Worm (Caenorhabditis elegans) whole organism, L2 larva: Measurements from ENCODE around the gene F22F7.11.

Source experiments
- lin-13 ChIP-seq: fragments of 150-350 bp; optimal IDR thresholded peaks from 2 replicates; lab custom pipeline; 2014; ENCODE audit warnings: missing biosample characterization, missing genetic modification reagents, missing genetic modification characterization
- mbf-1 ChIP-seq: sonication (generic microtip); optimal IDR thresholded peaks from 2 replicates; lab custom pipeline; 2017; ENCODE audit warnings: missing biosample characterization, missing genetic modification characterization
- nhr-21 ChIP-seq: fragments of 150-350 bp; optimal IDR thresholded peaks from 2 replicates; lab custom pipeline; 2014; ENCODE audit warnings: missing biosample characterization, missing genetic modification characterization
- nhr-23 ChIP-seq: fragments of 150-350 bp; optimal IDR thresholded peaks from 2 replicates; lab custom pipeline; 2014; ENCODE audit warnings: missing biosample characterization, missing genetic modification reagents, missing genetic modification characterization
- unc-62 ChIP-seq: fragments of 150-350 bp; optimal IDR thresholded peaks from 2 replicates; lab custom pipeline; 2014; ENCODE audit warnings: missing biosample characterization, missing genetic modification reagents, missing genetic modification characterization
- ztf-4 ChIP-seq: fragments of 150-350 bp; optimal IDR thresholded peaks from 2 replicates; lab custom pipeline; 2014; ENCODE audit warnings: missing biosample characterization, missing genetic modification characterization

ce11 chrV:2146795-2147194 is 27.2 kb downstream of the F22F7.11 start, which contains the start of gene srbc-20:
- TF ChIP-seq ztf-4 (no peak), nhr-21 (no peak), nhr-23 (tag; lab: Kevin White, UChicago) (no peak), mbf-1 (tag; lab: Kevin White, UChicago) (no peak), unc-62 (no peak), lin-13 (GFP tag; lab: Kevin White, UChicago) (no peak)
